Fruit fly (Drosophila melanogaster) whole organism, embryonic: ENCODE data around the gene Sec13.

Experiments used
- Awh ChIP-seq: fragments of 200-800 bp; sonication (Bioruptor generic); IDR thresholded peaks from 2 replicates; pipeline ENCODE4, ENCODE4 v1.3.6; 2022; ENCODE audit warnings: missing biosample characterization, missing genetic modification characterization
- C15 ChIP-seq: fragments of 200-800 bp; sonication (Bioruptor generic); IDR thresholded peaks from 3 replicates; pipeline ENCODE4 v1.3.6; 2022; ENCODE audit warnings: missing biosample characterization, missing genetic modification characterization
- CG10366 ChIP-seq: fragments of 200-800 bp; sonication (Bioruptor generic); IDR thresholded peaks from 2 replicates; pipeline ENCODE4 v1.3.6; 2022; ENCODE audit warnings: missing biosample characterization, missing genetic modification characterization
- CG10462 ChIP-seq: fragments of 200-800 bp; sonication (Bioruptor generic); optimal IDR thresholded peaks from 2 replicates; lab custom pipeline; 2016; ENCODE audit warnings: missing biosample characterization, missing genetic modification characterization
- CG11247 ChIP-seq: fragments of 200-800 bp; sonication (Bioruptor generic); IDR thresholded peaks from 2 replicates; pipeline ENCODE4 v1.3.6; 2022; ENCODE audit warnings: missing biosample characterization, missing genetic modification characterization
- CG1233 ChIP-seq: fragments of 200-800 bp; sonication (Bioruptor generic); optimal IDR thresholded peaks from 4 replicates; lab custom pipeline; 2018; ENCODE audit warnings: missing biosample characterization, mild to moderate bottlenecking, missing genetic modification characterization
- CG14050 ChIP-seq: fragments of 200-800 bp; sonication (Bioruptor generic); IDR thresholded peaks from 3 replicates; pipeline ENCODE4 v1.3.6; 2022; ENCODE audit warnings: missing biosample characterization, missing genetic modification characterization
- CG14667 ChIP-seq: fragments of 200-800 bp; sonication (Bioruptor generic); IDR thresholded peaks from 2 replicates; pipeline ENCODE4 v1.3.6; 2022; ENCODE audit warnings: missing biosample characterization, missing genetic modification characterization
- CG15601 ChIP-seq: fragments of 200-800 bp; sonication (Bioruptor generic); optimal IDR thresholded peaks from 3 replicates; lab custom pipeline; 2019; ENCODE audit warnings: missing biosample characterization, mild to moderate bottlenecking, missing genetic modification characterization, moderate library complexity
- CG16779 ChIP-seq: fragments of 200-800 bp; sonication (Bioruptor generic); IDR thresholded peaks from 2 replicates; pipeline ENCODE4 v1.3.6; 2022; ENCODE audit warnings: missing biosample characterization, missing genetic modification characterization
- CG16813 ChIP-seq: fragments of 200-800 bp; sonication (Bioruptor generic); IDR thresholded peaks from 3 replicates; pipeline ENCODE4 v1.3.6; 2022; ENCODE audit warnings: missing biosample characterization, missing genetic modification characterization; ENCODE audit not compliant: partially characterized antibody
- CG17568 ChIP-seq: fragments of 200-800 bp; sonication (Bioruptor generic); optimal IDR thresholded peaks from 2 replicates; lab custom pipeline; 2018; ENCODE audit warnings: missing biosample characterization, mild to moderate bottlenecking, missing genetic modification characterization, moderate library complexity
- CG17612 ChIP-seq: fragments of 200-800 bp; sonication (Bioruptor generic); IDR thresholded peaks from 2 replicates; pipeline ENCODE4 v1.3.6; 2022; ENCODE audit warnings: missing biosample characterization, missing genetic modification characterization
- CG30431 ChIP-seq: fragments of 200-800 bp; sonication (Bioruptor generic); optimal IDR thresholded peaks from 2 replicates; lab custom pipeline; 2017; ENCODE audit warnings: missing biosample characterization, missing genetic modification characterization
- CG34224 ChIP-seq: fragments of 200-800 bp; sonication (Bioruptor generic); IDR thresholded peaks from 3 replicates; pipeline ENCODE4 v1.3.6; 2022; ENCODE audit warnings: missing biosample characterization, missing genetic modification characterization; ENCODE audit not compliant: partially characterized antibody
- CG34376 ChIP-seq: fragments of 200-800 bp; sonication (Bioruptor generic); optimal IDR thresholded peaks from 2 replicates; lab custom pipeline; 2018; ENCODE audit warnings: missing biosample characterization, mild to moderate bottlenecking, missing genetic modification characterization
- CG3847 ChIP-seq: fragments of 200-800 bp; sonication (Bioruptor generic); IDR thresholded peaks from 2 replicates; pipeline ENCODE4 v1.3.6; 2022; ENCODE audit warnings: missing biosample characterization, missing genetic modification characterization
- CG4360 ChIP-seq: fragments of 200-800 bp; sonication (Bioruptor generic); IDR thresholded peaks from 2 replicates; pipeline ENCODE4 v1.3.6; 2022; ENCODE audit warnings: missing biosample characterization, missing genetic modification characterization
- CG4424 ChIP-seq: fragments of 200-800 bp; sonication (Bioruptor generic); optimal IDR thresholded peaks from 3 replicates; lab custom pipeline; 2016; ENCODE audit warnings: missing biosample characterization, missing genetic modification characterization
- CG6683 ChIP-seq: fragments of 200-800 bp; sonication (Bioruptor generic); optimal IDR thresholded peaks from 2 replicates; lab custom pipeline; 2017; ENCODE audit warnings: missing biosample characterization, mild to moderate bottlenecking, missing genetic modification characterization, missing genetic modification reagents
- CG6854 ChIP-seq: fragments of 200-800 bp; sonication (Bioruptor generic); optimal IDR thresholded peaks from 3 replicates; lab custom pipeline; 2017; ENCODE audit warnings: missing biosample characterization, mild to moderate bottlenecking, missing genetic modification characterization
- CG7963 ChIP-seq: fragments of 200-800 bp; sonication (Bioruptor generic); IDR thresholded peaks from 3 replicates; pipeline ENCODE4 v1.3.6; 2022; ENCODE audit warnings: missing biosample characterization, missing genetic modification characterization; ENCODE audit not compliant: partially characterized antibody
- CG8359 ChIP-seq: fragments of 200-800 bp; sonication (Bioruptor generic); optimal IDR thresholded peaks from 2 replicates; lab custom pipeline; 2017; ENCODE audit warnings: missing biosample characterization, mild to moderate bottlenecking, missing genetic modification characterization, borderline replicate concordance
- CG9215 ChIP-seq: fragments of 200-800 bp; sonication (Bioruptor generic); IDR thresholded peaks from 2 replicates; pipeline ENCODE4 v1.3.6; 2022; ENCODE audit warnings: missing biosample characterization, missing genetic modification characterization
- D19A ChIP-seq: fragments of 200-800 bp; optimal IDR thresholded peaks from 3 replicates; lab custom pipeline; 2019; ENCODE audit warnings: missing biosample characterization, mild to moderate bottlenecking, missing genetic modification characterization, moderate library complexity
- Doc3 ChIP-seq: fragments of 200-800 bp; sonication (Bioruptor generic); IDR thresholded peaks from 3 replicates; pipeline ENCODE4 v1.3.6; 2022; ENCODE audit warnings: missing biosample characterization, missing genetic modification characterization; ENCODE audit not compliant: partially characterized antibody
- Fer3 ChIP-seq: fragments of 200-800 bp; sonication (Bioruptor generic); optimal IDR thresholded peaks from 2 replicates; lab custom pipeline; 2018; ENCODE audit warnings: missing biosample characterization, mild to moderate bottlenecking, missing genetic modification characterization, moderate library complexity
- H15 ChIP-seq: fragments of 200-800 bp; sonication (Bioruptor generic); IDR thresholded peaks from 3 replicates; pipeline ENCODE4 v1.3.6; 2022; ENCODE audit warnings: missing biosample characterization, missing genetic modification characterization
- H2.0 ChIP-seq: fragments of 200-800 bp; sonication (Bioruptor generic); IDR thresholded peaks from 2 replicates; pipeline ENCODE4 v1.3.6; 2022; ENCODE audit warnings: missing biosample characterization, missing genetic modification characterization
- HLHmδ ChIP-seq: fragments of 200-800 bp; sonication (Bioruptor generic); optimal IDR thresholded peaks from 2 replicates; lab custom pipeline; 2018; ENCODE audit warnings: missing biosample characterization, mild to moderate bottlenecking, missing genetic modification characterization, moderate library complexity
- NK7.1 ChIP-seq: fragments of 200-800 bp; sonication (Bioruptor generic); optimal IDR thresholded peaks from 3 replicates; lab custom pipeline; 2016; ENCODE audit warnings: missing biosample characterization, missing genetic modification characterization
- Stat92E ChIP-seq, 3 experiments: fragments of >200 bp in 2 of 3; fragments of 200-800 bp in 1 of 3; sonication (Bioruptor generic) in 1 of 3; optimal IDR thresholded peaks; 2 replicates each; lab custom pipeline; 2017 to 2019; ENCODE audit warnings: missing biosample characterization in 3 of 3, missing genetic modification characterization in 3 of 3, mild to moderate bottlenecking in 1 of 3, moderate library complexity in 1 of 3
- Taf1 ChIP-seq: fragments of 200-800 bp; sonication (Bioruptor generic); IDR thresholded peaks from 2 replicates; pipeline ENCODE4 v1.3.6; 2022; ENCODE audit warnings: missing biosample characterization, missing genetic modification characterization
- Xrp1 ChIP-seq: fragments of 200-800 bp; sonication (Bioruptor generic); IDR thresholded peaks from 2 replicates; pipeline ENCODE4 v1.3.6; 2022; ENCODE audit warnings: missing biosample characterization, missing genetic modification characterization
- YL-1 ChIP-seq: fragments of 200-800 bp; sonication (Bioruptor generic); optimal IDR thresholded peaks from 3 replicates; lab custom pipeline; 2017; ENCODE audit warnings: missing biosample characterization, mild to moderate bottlenecking, missing genetic modification characterization
- ab ChIP-seq: fragments of 200-800 bp; sonication (Bioruptor generic); optimal IDR thresholded peaks from 2 replicates; lab custom pipeline; 2016; ENCODE audit warnings: missing biosample characterization, missing genetic modification characterization
- aop ChIP-seq: fragments of 200-800 bp; sonication (Bioruptor generic); IDR thresholded peaks from 2 replicates; pipeline ENCODE4 v1.3.6; 2022; ENCODE audit warnings: missing biosample characterization, missing genetic modification characterization
- bcd ChIP-seq: fragments of 200-800 bp; sonication (Bioruptor generic); optimal IDR thresholded peaks from 2 replicates; lab custom pipeline; 2017; ENCODE audit warnings: missing biosample characterization, mild to moderate bottlenecking, missing genetic modification characterization
- br ChIP-seq: fragments of >200 bp; optimal IDR thresholded peaks from 2 replicates; lab custom pipeline; 2017
- dmrt99B ChIP-seq: fragments of 200-800 bp; sonication (Bioruptor generic); optimal IDR thresholded peaks from 2 replicates; lab custom pipeline; 2018; ENCODE audit warnings: missing biosample characterization, mild to moderate bottlenecking, missing genetic modification characterization, moderate library complexity
- insv ChIP-seq, 2 experiments: fragments of 200-800 bp; sonication (Bioruptor generic); optimal IDR thresholded peaks; 3 replicates each; lab custom pipeline; 2016 to 2018; ENCODE audit warnings: missing biosample characterization in 2 of 2, missing genetic modification characterization in 2 of 2
- row ChIP-seq: fragments of 200-800 bp; sonication (Bioruptor generic); IDR thresholded peaks from 3 replicates; pipeline ENCODE4 v1.3.6; 2022; ENCODE audit warnings: missing biosample characterization, missing genetic modification characterization
- sens-2 ChIP-seq: fragments of 200-800 bp; sonication (Bioruptor generic); IDR thresholded peaks from 2 replicates; pipeline ENCODE4 v1.3.6; 2022; ENCODE audit warnings: missing biosample characterization, missing genetic modification characterization
- shn ChIP-seq: fragments of 200-800 bp; sonication (Bioruptor generic); optimal IDR thresholded peaks from 3 replicates; lab custom pipeline; 2016; ENCODE audit warnings: missing biosample characterization, missing genetic modification characterization
- sob ChIP-seq: fragments of 200-800 bp; sonication (Bioruptor generic); IDR thresholded peaks from 2 replicates; pipeline ENCODE4 v1.3.6; 2022; ENCODE audit warnings: missing biosample characterization, missing genetic modification characterization
- sug ChIP-seq: fragments of 200-800 bp; optimal IDR thresholded peaks from 2 replicates; lab custom pipeline; 2019; ENCODE audit warnings: missing biosample characterization, mild to moderate bottlenecking, missing genetic modification characterization, moderate library complexity
- tgo ChIP-seq: fragments of 200-800 bp; sonication (Bioruptor generic); IDR thresholded peaks from 3 replicates; pipeline ENCODE4 v1.3.6; 2022; ENCODE audit warnings: missing biosample characterization, missing genetic modification characterization
- ttk ChIP-seq: fragments of 200-800 bp; sonication (Bioruptor generic); IDR thresholded peaks from 2 replicates; pipeline ENCODE4 v2.1.2; 2022; ENCODE audit warnings: missing biosample characterization, missing genetic modification characterization
- tx ChIP-seq: fragments of 200-800 bp; sonication (Bioruptor generic); optimal IDR thresholded peaks from 2 replicates; lab custom pipeline; 2016; ENCODE audit warnings: missing biosample characterization, missing genetic modification characterization
- vfl ChIP-seq: fragments of 200-800 bp; sonication (Bioruptor generic); optimal IDR thresholded peaks from 2 replicates; lab custom pipeline; 2016; ENCODE audit warnings: missing biosample characterization, missing genetic modification characterization
- vvl ChIP-seq: fragments of 200-800 bp; sonication (Bioruptor generic); IDR thresholded peaks from 2 replicates; pipeline ENCODE4 v1.3.6; 2022; ENCODE audit warnings: missing biosample characterization, missing genetic modification characterization
- zen ChIP-seq: fragments of 200-800 bp; sonication (Bioruptor generic); optimal IDR thresholded peaks from 3 replicates; lab custom pipeline; 2018; ENCODE audit warnings: missing biosample characterization, mild to moderate bottlenecking, missing genetic modification characterization, moderate library complexity

The Sec13 gene

DNA sequence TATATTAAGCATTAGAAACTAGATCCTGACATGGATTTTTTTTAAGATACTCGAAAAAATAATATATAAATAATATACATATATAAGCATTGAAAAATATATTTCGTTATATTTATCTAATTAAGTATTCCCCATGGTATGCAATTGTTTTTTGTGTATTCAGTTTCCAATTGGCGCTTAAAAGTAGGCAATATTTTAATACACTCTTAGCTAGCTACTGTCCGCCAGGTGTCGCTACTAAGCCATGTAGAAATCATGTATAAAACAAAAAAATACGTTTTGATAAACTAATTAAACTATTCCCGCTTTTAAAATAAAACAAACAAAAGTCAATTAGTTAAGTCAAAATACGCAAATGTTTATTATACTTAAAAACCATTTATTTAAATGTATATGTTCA, 24.8 kb upstream of the Sec13 start (continued):
- TF ChIP-seq CG9215 (GFP tag; lab: Robert Waterston, UW) (no peak), H2.0 (GFP tag; lab: Robert Waterston, UW) (no peak), YL-1 (GFP tag; lab: Kevin White, UChicago) (no peak), br (lab: Kevin White, UChicago) (no peak), H15 (0 out of 3 replicates have a peak, but pooled peaks have one; percentile 38), row (no peak), dmrt99B (tag; lab: Kevin White, UChicago) (peak; percentile 38), Awh (GFP tag; lab: Robert Waterston, UW) (no peak; the same call in 1 of the 2 replicates), CG3847 (GFP tag; lab: Robert Waterston, UW) (no peak; the same call in 1 of the 2 replicates), ab (GFP tag; lab: Kevin White, UChicago) (no peak), CG17568 (GFP tag; lab: Kevin White, UChicago) (peak; percentile 69), Taf1 (GFP tag; lab: Robert Waterston, UW) (no peak), insv (GFP tag; optimal IDR thresholded peaks at IDR 0.05; lab: Kevin White, UChicago) (peak in 1 of 2 experiments; percentile 62), CG11247 (GFP tag; lab: Robert Waterston, UW) (0 out of 2 replicates have a peak, but pooled peaks have one; percentile 7), ttk (GFP tag; lab: Robert Waterston, UW) (0 out of 2 replicates have a peak, but pooled peaks have one; percentile 19), Stat92E (GFP tag; optimal IDR thresholded peaks at IDR 0.05; lab: Kevin White, UChicago) (no peak), aop (GFP tag; lab: Robert Waterston, UW) (no peak), CG6854 (GFP tag; lab: Kevin White, UChicago) (no peak), tgo (GFP tag; lab: Robert Waterston, UW) (0 out of 3 replicates have a peak, but pooled peaks have one; percentile 13), bcd (GFP tag; lab: Kevin White, UChicago) (peak; percentile 23), CG14050 (GFP tag; lab: Robert Waterston, UW) (no peak), tx (GFP tag; lab: Kevin White, UChicago) (no peak), CG34224 (GFP tag; lab: Robert Waterston, UW) (no peak), CG14667 (GFP tag; lab: Robert Waterston, UW) (no peak), CG34376 (GFP tag; lab: Kevin White, UChicago) (no peak), CG17612 (GFP tag; lab: Robert Waterston, UW) (no peak), C15 (GFP tag; lab: Robert Waterston, UW) (0 out of 3 replicates have a peak, but pooled peaks have one; percentile 51), shn (GFP tag; lab: Kevin White, UChicago) (peak; percentile 47), sob (GFP tag; lab: Robert Waterston, UW) (no peak), CG8359 (GFP tag; lab: Kevin White, UChicago) (peak; percentile 43), sug (peak; percentile 13), CG10462 (GFP tag; lab: Kevin White, UChicago) (peak; percentile 48), vvl (GFP tag; lab: Robert Waterston, UW) (peak; percentile 68), D19A (tag; lab: Kevin White, UChicago) (no peak), CG7963 (no peak), CG4360 (GFP tag; lab: Robert Waterston, UW) (no peak), NK7.1 (no peak), CG16813 (peak; percentile 9; the same call in 1 of the 3 replicates), sens-2 (GFP tag; lab: Robert Waterston, UW) (no peak), CG10366 (GFP tag; lab: Robert Waterston, UW) (no peak), Xrp1 (GFP tag; lab: Robert Waterston, UW) (peak; percentile 75), CG4424 (GFP tag; lab: Kevin White, UChicago) (peak; percentile 75), CG16779 (no peak), Doc3 (GFP tag; lab: Robert Waterston, UW) (no peak), Fer3 (tag; lab: Kevin White, UChicago) (peak; percentile 55), CG6683 (peak; percentile 7), HLHmδ (GFP tag; lab: Kevin White, UChicago) (no peak), zen (tag; lab: Kevin White, UChicago) (peak; percentile 84), CG30431 (GFP tag; lab: Kevin White, UChicago) (no peak), CG1233 (GFP tag; lab: Kevin White, UChicago) (peak; percentile 68), CG15601 (tag; lab: Kevin White, UChicago) (peak; percentile 60), vfl (GFP tag; lab: Kevin White, UChicago) (no peak)
